Worm (Caenorhabditis elegans) whole organism, early embryonic: Measurements from ENCODE around the gene F13H10.1.
"Not testable (repeated sequence)": the region's sequence is repeated elsewhere in the genome, so short reads cannot be mapped to it uniquely, and the experiment has no call there.

Experiments
- B0310.2 ChIP-seq: sonication (generic microtip); optimal IDR thresholded peaks from 2 replicates; lab custom pipeline; 2016; ENCODE audit warnings: mild to moderate bottlenecking, missing genetic modification characterization, missing compliant biosample characterization
- F13C5.2 ChIP-seq: sonication (generic microtip); optimal IDR thresholded peaks from 2 replicates; lab custom pipeline; 2017; ENCODE audit warnings: mild to moderate bottlenecking, missing genetic modification characterization, inconsistent platforms, missing compliant biosample characterization
- aly-1 ChIP-seq: sonication (generic microtip); optimal IDR thresholded peaks from 2 replicates; lab custom pipeline; 2016; ENCODE audit warnings: missing genetic modification characterization, missing compliant biosample characterization
- ama-1 ChIP-seq: fragments of 150-350 bp; optimal IDR thresholded peaks from 2 replicates; lab custom pipeline; 2014
- ceh-13 ChIP-seq: fragments of 200-800 bp; sonication (Bioruptor generic); optimal IDR thresholded peaks from 2 replicates; lab custom pipeline; 2018; ENCODE audit warnings: mild to moderate bottlenecking, missing genetic modification characterization, missing compliant biosample characterization
- ceh-36 ChIP-seq: sonication (generic microtip); optimal IDR thresholded peaks from 2 replicates; lab custom pipeline; 2016; ENCODE audit warnings: missing genetic modification characterization, inconsistent platforms, missing compliant biosample characterization
- ets-7 ChIP-seq: sonication (generic microtip); optimal IDR thresholded peaks from 2 replicates; lab custom pipeline; 2016; ENCODE audit warnings: missing genotype, missing genetic modification characterization, missing compliant biosample characterization
- flt-1 ChIP-seq: fragments of 200-800 bp; sonication (Bioruptor generic); IDR thresholded peaks from 2 replicates; pipeline ENCODE4 v1.3.6; 2022; ENCODE audit warnings: missing genetic modification characterization, missing compliant biosample characterization
- hmbx-1 ChIP-seq: sonication (generic microtip); optimal IDR thresholded peaks from 2 replicates; lab custom pipeline; 2016; ENCODE audit warnings: mild to moderate bottlenecking, missing genetic modification characterization, missing compliant biosample characterization
- hmg-4 ChIP-seq: fragments of 200-800 bp; sonication (Bioruptor generic); optimal IDR thresholded peaks from 2 replicates; lab custom pipeline; 2018; ENCODE audit warnings: mild to moderate bottlenecking, missing genetic modification characterization, missing compliant biosample characterization
- hnd-1 ChIP-seq: sonication (generic microtip); optimal IDR thresholded peaks from 2 replicates; lab custom pipeline; 2016; ENCODE audit warnings: missing genetic modification characterization, missing compliant biosample characterization
- pes-1 ChIP-seq: fragments of 200-800 bp; sonication (Bioruptor generic); IDR thresholded peaks from 2 replicates; pipeline ENCODE4 v1.3.6; 2022; ENCODE audit warnings: missing genetic modification reagents, missing genetic modification characterization, missing compliant biosample characterization
- scrt-1 ChIP-seq: fragments of 200-800 bp; sonication (Bioruptor generic); IDR thresholded peaks from 2 replicates; pipeline ENCODE4 v1.3.6; 2022; ENCODE audit warnings: missing genetic modification characterization, missing compliant biosample characterization
- sea-1 ChIP-seq: fragments of 200-800 bp; sonication (Bioruptor generic); conservative IDR thresholded peaks from 2 replicates; pipeline ENCODE4 v1.3.6; 2022; ENCODE audit warnings: missing genetic modification characterization, missing compliant biosample characterization
- tbx-11 ChIP-seq: fragments of 200-800 bp; sonication (Bioruptor generic); IDR thresholded peaks from 2 replicates; pipeline ENCODE4 v1.3.6; 2022; ENCODE audit warnings: missing genetic modification characterization, missing compliant biosample characterization
- tbx-37 ChIP-seq: fragments of 200-800 bp; sonication (Bioruptor generic); conservative IDR thresholded peaks from 2 replicates; pipeline ENCODE4 v1.3.6; 2022; ENCODE audit warnings: missing genetic modification reagents, missing genetic modification characterization, missing compliant biosample characterization
- tra-4 ChIP-seq: sonication (generic microtip); optimal IDR thresholded peaks from 2 replicates; lab custom pipeline; 2017; ENCODE audit warnings: missing genetic modification characterization, missing compliant biosample characterization

F13H10.1 gene

DNA sequence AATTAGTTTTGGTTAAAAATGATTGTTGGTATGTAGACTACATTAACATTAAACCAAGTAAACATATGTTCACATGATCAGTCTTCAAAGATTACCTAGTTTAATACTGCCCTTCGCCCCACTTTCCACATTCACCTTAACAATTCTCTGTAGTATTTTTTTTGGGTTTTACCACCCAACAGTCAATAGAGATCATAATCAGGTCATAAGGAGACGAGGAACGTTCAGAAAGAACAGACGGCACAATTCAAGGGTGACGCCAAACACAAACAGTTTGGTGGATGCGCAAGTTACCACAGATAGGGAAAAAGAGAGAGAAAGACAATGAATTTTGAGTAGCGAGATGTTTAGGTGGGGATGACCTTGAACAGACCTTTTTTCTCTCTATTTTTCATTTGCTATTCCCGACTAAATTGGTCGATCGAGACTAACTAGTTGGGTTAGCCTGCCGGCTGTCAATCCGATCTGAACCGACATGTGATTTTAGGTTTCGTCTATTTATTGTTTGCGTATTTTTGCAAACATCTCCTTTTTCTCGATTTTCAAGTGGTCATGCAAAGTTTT, 32.7 kb upstream of the F13H10.1 start:
- TF ChIP-seq sea-1 (no peak), ceh-13 (no peak), pes-1 (no peak), ets-7 (no peak), hmbx-1 (tag; lab: Kevin White, UChicago) (no peak), F13C5.2 (no peak), aly-1 (tag; lab: Kevin White, UChicago) (no peak), B0310.2 (tag; lab: Kevin White, UChicago) (no peak), ceh-36 (tag; lab: Kevin White, UChicago) (no peak), hmg-4 (GFP tag; lab: Kevin White, UChicago) (no peak), tbx-37 (no peak), tbx-11 (GFP tag; lab: Robert Waterston, UW) (no peak)

ce11 chrIV:10975968-10976367, 28.4 kb upstream of the F13H10.1 start:
- TF ChIP-seq B0310.2 (tag; lab: Kevin White, UChicago), result no peak
- TF ChIP-seq hmbx-1 (tag; lab: Kevin White, UChicago), result no peak
- TF ChIP-seq tbx-11 (GFP tag; lab: Robert Waterston, UW), result no peak
- no peak for TF ChIP-seq hmg-4 (GFP tag; lab: Kevin White, UChicago)
- no peak for TF ChIP-seq hnd-1 (tag; lab: Kevin White, UChicago)
- TF ChIP-seq pes-1, result no peak
- no peak for TF ChIP-seq flt-1
- TF ChIP-seq tbx-37, result no peak
- TF ChIP-seq ceh-13, result no peak
- TF ChIP-seq aly-1 (tag; lab: Kevin White, UChicago), result no peak
- TF ChIP-seq ceh-36 (tag; lab: Kevin White, UChicago), result no peak
- no peak for TF ChIP-seq sea-1
- TF ChIP-seq scrt-1, result no peak
- TF ChIP-seq ama-1 (lab: Kevin White, UChicago), result no peak
- TF ChIP-seq tra-4, result no peak
- TF ChIP-seq ets-7, result no peak
- no peak for TF ChIP-seq F13C5.2

ce11 chrIV:10978641-10979040, 25.7 kb upstream of the F13H10.1 start:
- TF ChIP-seq ama-1 (lab: Kevin White, UChicago) (no peak), scrt-1 (no peak), ceh-13 (no peak), sea-1 (no peak), flt-1 (no peak), ceh-36 (tag; lab: Kevin White, UChicago) (no peak), tra-4 (no peak), aly-1 (tag; lab: Kevin White, UChicago) (no peak), tbx-11 (GFP tag; lab: Robert Waterston, UW) (no peak), B0310.2 (tag; lab: Kevin White, UChicago) (no peak), ets-7 (no peak), F13C5.2 (no peak), pes-1 (no peak), hmg-4 (GFP tag; lab: Kevin White, UChicago) (no peak), tbx-37 (no peak), hnd-1 (tag; lab: Kevin White, UChicago) (no peak), hmbx-1 (tag; lab: Kevin White, UChicago) (no peak)

ce11 chrIV:10979689-10980088, 24.7 kb upstream of the F13H10.1 start:
- TF ChIP-seq hnd-1 (tag; lab: Kevin White, UChicago) (no peak), ama-1 (lab: Kevin White, UChicago) (no peak), flt-1 (no peak), ceh-36 (tag; lab: Kevin White, UChicago) (no peak), scrt-1 (no peak)

- TF ChIP-seq ets-7 (no peak), tra-4 (no peak), scrt-1 (no peak), flt-1 (no peak), aly-1 (tag; lab: Kevin White, UChicago) (no peak), pes-1 (no peak), hnd-1 (tag; lab: Kevin White, UChicago) (no peak), tbx-37 (no peak), sea-1 (no peak)
Measured at ce11 chrIV:10980628-10981027, 23.7 kb upstream of the F13H10.1 start.

- TF ChIP-seq F13C5.2 (no peak), B0310.2 (tag; lab: Kevin White, UChicago) (no peak), hmbx-1 (tag; lab: Kevin White, UChicago) (no peak)
Measured at ce11 chrIV:10981761-10982160, 22.6 kb upstream of the F13H10.1 start, which contains the start of gene Y43E12A.2. TSS of gene Y43E12A.2 (plus strand) at chrIV:10982061.

- TF ChIP-seq tbx-37 (no peak), scrt-1 (no peak), hmbx-1 (tag; lab: Kevin White, UChicago) (no peak), aly-1 (tag; lab: Kevin White, UChicago) (no peak), hmg-4 (GFP tag; lab: Kevin White, UChicago) (no peak), F13C5.2 (no peak), sea-1 (no peak), ets-7 (no peak)
Measured at ce11 chrIV:10985568-10986035, 18.8 kb upstream of the F13H10.1 start, which contains the start of gene cyb-2.1. TSS of gene cyb-2.1 (plus strand) at chrIV:10985985.

ce11 chrIV:10987342-10987945, 16.9 kb upstream of the F13H10.1 start, which contains the start of gene Y43E12A.3:
TSS of gene Y43E12A.3 (plus strand) at chrIV:10987895.
- not testable (repeated sequence) for TF ChIP-seq ets-7; scrt-1; hmbx-1 (tag; lab: Kevin White, UChicago)
